Worm (Caenorhabditis elegans) whole organism, midembryonic: ENCODE results near the gene F49E8.6.

Source experiments
- T22C8.4 ChIP-seq: fragments of 200-800 bp; sonication (Bioruptor generic); IDR thresholded peaks from 2 replicates; pipeline ENCODE4 v1.3.6; 2022; ENCODE audit warnings: missing genetic modification characterization, missing compliant biosample characterization
- cog-1 ChIP-seq: sonication (generic microtip); optimal IDR thresholded peaks from 2 replicates; lab custom pipeline; 2016; ENCODE audit warnings: missing genetic modification characterization, missing compliant biosample characterization
- flt-1 ChIP-seq: fragments of 200-800 bp; sonication (Bioruptor generic); IDR thresholded peaks from 2 replicates; pipeline ENCODE4 v1.3.6; 2022; ENCODE audit warnings: missing genetic modification characterization, missing compliant biosample characterization
- klf-2 ChIP-seq: fragments of 200-800 bp; sonication (Bioruptor generic); conservative IDR thresholded peaks from 2 replicates; pipeline ENCODE4 v1.3.6; 2022; ENCODE audit warnings: missing genetic modification reagents, missing genetic modification characterization, missing compliant biosample characterization
- ref-1 ChIP-seq: fragments of 200-800 bp; sonication (Bioruptor generic); conservative IDR thresholded peaks from 2 replicates; pipeline ENCODE4 v1.3.6; 2022; ENCODE audit warnings: missing genetic modification reagents, missing genetic modification characterization, missing compliant biosample characterization
- ztf-23 ChIP-seq: fragments of 200-800 bp; sonication (Bioruptor generic); IDR thresholded peaks from 2 replicates; pipeline ENCODE4 v1.3.6; 2022; ENCODE audit warnings: missing genetic modification reagents, missing genetic modification characterization, missing compliant biosample characterization

- no peak for TF ChIP-seq klf-2 (GFP tag; lab: Robert Waterston, UW)
- TF ChIP-seq T22C8.4 (GFP tag; lab: Robert Waterston, UW), result no peak
- no peak for TF ChIP-seq flt-1 (GFP tag; lab: Robert Waterston, UW)
- TF ChIP-seq ref-1 (GFP tag; lab: Robert Waterston, UW), result no peak
- no peak for TF ChIP-seq cog-1 (tag; lab: Kevin White, UChicago)
- TF ChIP-seq ztf-23 (GFP tag; lab: Robert Waterston, UW), result no peak
Measured at ce11 chrIV:7556265-7556866, 1.9 kb upstream of the F49E8.6 start, which contains the start of the genes F49E8.7, F49E8.8 and nprl-2.
